Worm (Caenorhabditis elegans) whole organism, early embryonic: ENCODE data around the gene umps-1.

Experiments
- B0310.2 ChIP-seq: sonication (generic microtip); optimal IDR thresholded peaks from 2 replicates; lab custom pipeline; 2016; ENCODE audit warnings: mild to moderate bottlenecking, missing genetic modification characterization, missing compliant biosample characterization
- F13C5.2 ChIP-seq: sonication (generic microtip); optimal IDR thresholded peaks from 2 replicates; lab custom pipeline; 2017; ENCODE audit warnings: mild to moderate bottlenecking, missing genetic modification characterization, inconsistent platforms, missing compliant biosample characterization
- aly-1 ChIP-seq: sonication (generic microtip); optimal IDR thresholded peaks from 2 replicates; lab custom pipeline; 2016; ENCODE audit warnings: missing genetic modification characterization, missing compliant biosample characterization
- ama-1 ChIP-seq: fragments of 150-350 bp; optimal IDR thresholded peaks from 2 replicates; lab custom pipeline; 2014
- ceh-13 ChIP-seq: fragments of 200-800 bp; sonication (Bioruptor generic); optimal IDR thresholded peaks from 2 replicates; lab custom pipeline; 2018; ENCODE audit warnings: mild to moderate bottlenecking, missing genetic modification characterization, missing compliant biosample characterization
- ceh-36 ChIP-seq: sonication (generic microtip); optimal IDR thresholded peaks from 2 replicates; lab custom pipeline; 2016; ENCODE audit warnings: missing genetic modification characterization, inconsistent platforms, missing compliant biosample characterization
- ets-7 ChIP-seq: sonication (generic microtip); optimal IDR thresholded peaks from 2 replicates; lab custom pipeline; 2016; ENCODE audit warnings: missing genotype, missing genetic modification characterization, missing compliant biosample characterization
- flt-1 ChIP-seq: fragments of 200-800 bp; sonication (Bioruptor generic); IDR thresholded peaks from 2 replicates; pipeline ENCODE4 v1.3.6; 2022; ENCODE audit warnings: missing genetic modification characterization, missing compliant biosample characterization
- hmbx-1 ChIP-seq: sonication (generic microtip); optimal IDR thresholded peaks from 2 replicates; lab custom pipeline; 2016; ENCODE audit warnings: mild to moderate bottlenecking, missing genetic modification characterization, missing compliant biosample characterization
- hmg-4 ChIP-seq: fragments of 200-800 bp; sonication (Bioruptor generic); optimal IDR thresholded peaks from 2 replicates; lab custom pipeline; 2018; ENCODE audit warnings: mild to moderate bottlenecking, missing genetic modification characterization, missing compliant biosample characterization
- hnd-1 ChIP-seq: sonication (generic microtip); optimal IDR thresholded peaks from 2 replicates; lab custom pipeline; 2016; ENCODE audit warnings: missing genetic modification characterization, missing compliant biosample characterization
- pes-1 ChIP-seq: fragments of 200-800 bp; sonication (Bioruptor generic); IDR thresholded peaks from 2 replicates; pipeline ENCODE4 v1.3.6; 2022; ENCODE audit warnings: missing genetic modification reagents, missing genetic modification characterization, missing compliant biosample characterization
- scrt-1 ChIP-seq: fragments of 200-800 bp; sonication (Bioruptor generic); IDR thresholded peaks from 2 replicates; pipeline ENCODE4 v1.3.6; 2022; ENCODE audit warnings: missing genetic modification characterization, missing compliant biosample characterization
- sea-1 ChIP-seq: fragments of 200-800 bp; sonication (Bioruptor generic); conservative IDR thresholded peaks from 2 replicates; pipeline ENCODE4 v1.3.6; 2022; ENCODE audit warnings: missing genetic modification characterization, missing compliant biosample characterization
- tbx-11 ChIP-seq: fragments of 200-800 bp; sonication (Bioruptor generic); IDR thresholded peaks from 2 replicates; pipeline ENCODE4 v1.3.6; 2022; ENCODE audit warnings: missing genetic modification characterization, missing compliant biosample characterization
- tbx-37 ChIP-seq: fragments of 200-800 bp; sonication (Bioruptor generic); conservative IDR thresholded peaks from 2 replicates; pipeline ENCODE4 v1.3.6; 2022; ENCODE audit warnings: missing genetic modification reagents, missing genetic modification characterization, missing compliant biosample characterization
- tra-4 ChIP-seq: sonication (generic microtip); optimal IDR thresholded peaks from 2 replicates; lab custom pipeline; 2017; ENCODE audit warnings: missing genetic modification characterization, missing compliant biosample characterization

umps-1 gene

DNA sequence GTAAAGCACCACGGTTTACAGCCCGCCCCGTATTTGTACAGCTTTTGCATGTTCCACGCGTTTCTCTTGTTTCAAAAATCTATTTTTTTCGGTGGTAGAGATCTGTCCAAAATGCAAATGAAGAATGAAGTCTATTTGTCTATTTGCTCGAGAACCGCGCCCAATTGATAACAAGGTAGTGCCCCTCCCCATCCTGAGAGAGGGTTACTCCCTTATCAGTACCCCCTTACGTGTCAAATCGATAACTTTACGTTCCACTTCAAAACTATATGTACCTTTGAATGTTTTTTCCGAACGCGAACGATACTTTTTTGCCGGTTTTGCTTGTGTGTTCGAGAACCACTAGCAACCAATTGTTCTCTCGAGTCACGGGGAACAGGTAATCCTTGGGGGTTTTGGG is 18.6 kb upstream of the umps-1 start:
- no peak for TF ChIP-seq F13C5.2 (tag; lab: Kevin White, UChicago)
- TF ChIP-seq ets-7 = no peak
- no peak for TF ChIP-seq ama-1
- TF ChIP-seq flt-1 = no peak
- TF ChIP-seq sea-1 = no peak
- no peak for TF ChIP-seq ceh-13 (GFP tag; lab: Kevin White, UChicago)
- no peak for TF ChIP-seq tbx-11 (GFP tag; lab: Robert Waterston, UW)
- no peak for TF ChIP-seq scrt-1 (GFP tag; lab: Robert Waterston, UW)
- no peak for TF ChIP-seq hmbx-1 (tag; lab: Kevin White, UChicago)
- TF ChIP-seq tra-4 (tag; lab: Kevin White, UChicago) = no peak
- no peak for TF ChIP-seq ceh-36
- TF ChIP-seq B0310.2 (tag; lab: Kevin White, UChicago) = no peak
- TF ChIP-seq tbx-37 (GFP tag; lab: Robert Waterston, UW) = no peak
- TF ChIP-seq hmg-4 (GFP tag; lab: Kevin White, UChicago) = no peak
- TF ChIP-seq pes-1 (GFP tag; lab: Robert Waterston, UW) = no peak
- no peak for TF ChIP-seq aly-1 (tag; lab: Kevin White, UChicago)
- no peak for TF ChIP-seq hnd-1

ce11 chrIII:10373845-10374244 is 16.4 kb upstream of the umps-1 start:
- TF ChIP-seq tbx-37 (GFP tag; lab: Robert Waterston, UW) = 0 out of 2 replicates have a peak, but pooled peaks have one; percentile 2
- no peak for TF ChIP-seq hmg-4 (GFP tag; lab: Kevin White, UChicago)
- TF ChIP-seq ets-7 = no peak
- no peak for TF ChIP-seq tra-4 (tag; lab: Kevin White, UChicago)
- no peak for TF ChIP-seq flt-1
- TF ChIP-seq hnd-1 = no peak
- TF ChIP-seq hmbx-1 (tag; lab: Kevin White, UChicago) = no peak

ce11 chrIII:10367355-10367909 is 10.0 kb upstream of the umps-1 start:
- TF ChIP-seq hnd-1 (no peak), hmg-4 (GFP tag; lab: Kevin White, UChicago) (no peak), sea-1 (0 out of 2 replicates have a peak, but pooled peaks have one; percentile 30), ama-1 (no peak)

DNA sequence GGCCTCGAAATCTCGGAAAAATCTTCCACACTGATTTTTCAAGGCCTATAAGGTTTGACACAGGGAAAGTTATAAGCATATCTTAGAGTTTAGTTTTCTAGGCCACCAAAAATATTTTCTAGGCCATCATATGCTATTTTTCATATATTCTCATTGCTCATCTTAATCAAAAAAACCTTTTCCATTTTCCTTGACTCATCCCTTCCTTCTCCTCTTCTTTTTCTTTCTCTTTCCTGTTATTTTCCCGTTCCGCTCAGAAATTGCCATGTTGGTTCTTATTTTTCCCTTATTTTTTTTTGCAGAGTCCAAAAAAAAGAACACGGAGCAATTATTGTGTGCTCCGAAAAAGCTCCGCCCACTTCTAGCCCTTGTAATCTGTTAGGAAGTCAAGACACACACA is 7.2 kb upstream of the umps-1 start, which contains the start of gene tbc-8:
Gene tbc-8 (plus strand): TSS at position 301 of the 400 bp plus-strand sequence.
- TF ChIP-seq ceh-36 = no peak
- no peak for TF ChIP-seq F13C5.2 (tag; lab: Kevin White, UChicago)
- no peak for TF ChIP-seq hmg-4 (GFP tag; lab: Kevin White, UChicago)
- TF ChIP-seq hmbx-1 (tag; lab: Kevin White, UChicago) = no peak
- TF ChIP-seq tra-4 (tag; lab: Kevin White, UChicago) = no peak
- TF ChIP-seq ceh-13 (GFP tag; lab: Kevin White, UChicago) = no peak
- TF ChIP-seq B0310.2 (tag; lab: Kevin White, UChicago) = no peak
- TF ChIP-seq aly-1 (tag; lab: Kevin White, UChicago) = no peak
- no peak for TF ChIP-seq sea-1
- no peak for TF ChIP-seq ets-7
- TF ChIP-seq tbx-11 (GFP tag; lab: Robert Waterston, UW) = no peak
- no peak for TF ChIP-seq ama-1
- TF ChIP-seq tbx-37 (GFP tag; lab: Robert Waterston, UW) = no peak
- no peak for TF ChIP-seq flt-1

DNA sequence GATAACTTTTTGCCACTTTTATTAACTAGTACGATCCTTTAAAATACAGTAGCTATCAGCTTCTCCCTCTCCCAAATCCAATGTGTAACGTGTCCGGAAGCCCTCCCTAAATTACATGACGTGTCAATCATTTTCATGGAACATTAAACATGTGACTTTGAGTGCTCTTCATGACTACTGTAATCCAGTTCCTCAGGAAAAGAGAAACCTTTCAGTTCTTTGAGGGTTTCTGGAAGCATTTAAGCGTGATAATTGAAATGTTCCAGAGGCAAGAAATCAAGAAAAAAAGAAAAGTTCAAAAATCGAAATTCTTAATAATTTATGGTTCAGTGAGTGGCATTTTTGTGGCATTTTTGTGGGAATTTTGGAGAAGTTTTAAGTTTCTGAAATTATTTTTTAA is 5.5 kb upstream of the umps-1 start:
- TF ChIP-seq hnd-1 (no peak), tbx-37 (GFP tag; lab: Robert Waterston, UW) (no peak), ceh-13 (GFP tag; lab: Kevin White, UChicago) (no peak), tra-4 (tag; lab: Kevin White, UChicago) (no peak), pes-1 (GFP tag; lab: Robert Waterston, UW) (no peak), hmg-4 (GFP tag; lab: Kevin White, UChicago) (no peak), F13C5.2 (tag; lab: Kevin White, UChicago) (no peak), flt-1 (no peak), hmbx-1 (tag; lab: Kevin White, UChicago) (no peak), sea-1 (no peak), scrt-1 (GFP tag; lab: Robert Waterston, UW) (no peak)

DNA sequence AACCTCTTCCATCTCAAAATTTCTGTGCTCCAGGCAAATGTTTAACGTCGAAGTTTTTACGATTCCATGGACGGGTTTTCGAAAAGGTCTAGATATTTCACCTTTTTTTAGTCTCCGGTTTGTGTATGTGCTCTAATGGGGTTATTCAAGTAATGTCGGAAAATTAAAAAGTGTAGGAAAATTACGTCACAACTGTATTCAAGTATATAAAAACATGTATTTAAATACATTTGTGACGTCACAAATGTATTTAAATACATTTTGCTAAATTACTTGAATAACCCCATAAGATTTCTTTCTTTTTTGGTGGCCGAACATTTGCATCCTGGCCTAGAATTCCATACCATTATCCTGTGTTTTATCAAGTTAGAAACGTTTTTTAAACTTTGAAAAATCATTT is 4.0 kb upstream of the umps-1 start:
- no peak for TF ChIP-seq tbx-37 (GFP tag; lab: Robert Waterston, UW)

ce11 chrIII:10359916-10360315 is 2.5 kb upstream of the umps-1 start:
- TF ChIP-seq ceh-36 = no peak
- TF ChIP-seq ama-1 = no peak
- TF ChIP-seq flt-1 = no peak
- no peak for TF ChIP-seq ceh-13 (GFP tag; lab: Kevin White, UChicago)
- no peak for TF ChIP-seq hmg-4 (GFP tag; lab: Kevin White, UChicago)
- TF ChIP-seq aly-1 (tag; lab: Kevin White, UChicago) = no peak
- TF ChIP-seq pes-1 (GFP tag; lab: Robert Waterston, UW) = no peak
- TF ChIP-seq hmbx-1 (tag; lab: Kevin White, UChicago) = no peak
- TF ChIP-seq tra-4 (tag; lab: Kevin White, UChicago) = no peak
- TF ChIP-seq ets-7 = no peak
- TF ChIP-seq tbx-11 (GFP tag; lab: Robert Waterston, UW) = no peak
- TF ChIP-seq F13C5.2 (tag; lab: Kevin White, UChicago) = no peak
- TF ChIP-seq B0310.2 (tag; lab: Kevin White, UChicago) = no peak
- TF ChIP-seq scrt-1 (GFP tag; lab: Robert Waterston, UW) = no peak
- no peak for TF ChIP-seq sea-1
- no peak for TF ChIP-seq hnd-1
- no peak for TF ChIP-seq tbx-37 (GFP tag; lab: Robert Waterston, UW)

ce11 chrIII:10358751-10359150 is 1.3 kb upstream of the umps-1 start:
- TF ChIP-seq scrt-1 (GFP tag; lab: Robert Waterston, UW) (no peak), ama-1 (no peak), ets-7 (no peak), hmbx-1 (tag; lab: Kevin White, UChicago) (no peak), hmg-4 (GFP tag; lab: Kevin White, UChicago) (no peak), pes-1 (GFP tag; lab: Robert Waterston, UW) (no peak), hnd-1 (no peak)
